Fruit fly (Drosophila melanogaster): ENCODE measurements around the gene CG4375.

CG4375 gene

dm6 chr2L:1006516-1006915 is 20.2 kb downstream of the CG4375 start:
- TF ChIP-seq CG1620 (GFP tag; optimal IDR thresholded peaks at IDR 0.05), result no peak
- TF ChIP-seq CG14711 (tag; optimal IDR thresholded peaks at IDR 0.05), result no peak
- no peak for TF ChIP-seq CG33017 (tag; optimal IDR thresholded peaks at IDR 0.05)
- no peak for TF ChIP-seq pad (GFP tag; optimal IDR thresholded peaks at IDR 0.05)
- no peak for TF ChIP-seq cic (GFP tag; optimal IDR thresholded peaks at IDR 0.05)
- no peak for TF ChIP-seq kay (GFP tag; ENCODE audit: borderline replicate concordance)
- no peak for TF ChIP-seq toe (GFP tag; optimal IDR thresholded peaks at IDR 0.05)
- TF ChIP-seq Mnt (GFP tag; optimal IDR thresholded peaks at IDR 0.05), result no peak
- TF ChIP-seq CG7045 (GFP tag; optimal IDR thresholded peaks at IDR 0.05), result no peak
- TF ChIP-seq CG11617 (GFP tag; optimal IDR thresholded peaks at IDR 0.05), result no peak

All from whole organism, adult.